Fruit fly (Drosophila melanogaster) whole organism, prepupa: ENCODE data around the gene COX7A.

Experiments used
- Blimp-1 ChIP-seq: fragments of 200-800 bp; sonication (Bioruptor generic); optimal IDR thresholded peaks from 3 replicates; lab custom pipeline; 2017; ENCODE audit warnings: missing biosample characterization, missing genetic modification characterization, mild to moderate bottlenecking, moderate library complexity, missing genetic modification reagents
- CG11294 ChIP-seq: fragments of 200-800 bp; sonication (Bioruptor generic); IDR thresholded peaks from 2 replicates; pipeline ENCODE4 v1.3.6; 2022; ENCODE audit warnings: missing biosample characterization, missing genetic modification characterization
- CG11762 ChIP-seq: fragments of 200-800 bp; sonication (Bioruptor generic); optimal IDR thresholded peaks from 3 replicates; lab custom pipeline; 2016; ENCODE audit warnings: missing biosample characterization, missing genetic modification characterization; ENCODE audit not compliant: insufficient read depth
- CG15336 ChIP-seq: fragments of 200-800 bp; sonication (Bioruptor generic); IDR thresholded peaks from 2 replicates; pipeline ENCODE4 v1.3.6; 2022; ENCODE audit warnings: missing biosample characterization, missing genetic modification characterization
- CG1621 ChIP-seq: fragments of 200-800 bp; sonication (Bioruptor generic); optimal IDR thresholded peaks from 3 replicates; lab custom pipeline; 2018; ENCODE audit warnings: missing biosample characterization, mild to moderate bottlenecking, missing genetic modification characterization
- CG32006 ChIP-seq: fragments of 200-800 bp; sonication (Bioruptor generic); optimal IDR thresholded peaks from 3 replicates; lab custom pipeline; 2017; ENCODE audit warnings: missing biosample characterization, mild to moderate bottlenecking, missing genetic modification characterization
- CG34406 ChIP-seq: fragments of 200-800 bp; sonication (Bioruptor generic); optimal IDR thresholded peaks from 3 replicates; lab custom pipeline; 2016; ENCODE audit warnings: missing biosample characterization, missing genetic modification characterization
- CG3919 ChIP-seq: fragments of 200-800 bp; sonication (Bioruptor generic); optimal IDR thresholded peaks from 3 replicates; lab custom pipeline; 2016; ENCODE audit warnings: missing biosample characterization, missing genetic modification characterization
- CG6163 ChIP-seq: fragments of 200-800 bp; sonication (Bioruptor generic); IDR thresholded peaks from 3 replicates; pipeline ENCODE4 v1.3.6; 2022; ENCODE audit warnings: missing biosample characterization, missing genetic modification characterization
- CG6276 ChIP-seq: fragments of 200-800 bp; sonication (Bioruptor generic); optimal IDR thresholded peaks from 2 replicates; lab custom pipeline; 2017; ENCODE audit warnings: missing biosample characterization, mild to moderate bottlenecking, missing genetic modification characterization
- CG6808 ChIP-seq: fragments of 200-800 bp; sonication (Bioruptor generic); optimal IDR thresholded peaks from 3 replicates; lab custom pipeline; 2017; ENCODE audit warnings: missing biosample characterization, missing genetic modification characterization, mild to moderate bottlenecking, moderate library complexity, missing genetic modification reagents
- CG8119 ChIP-seq: fragments of 200-800 bp; sonication (Bioruptor generic); IDR thresholded peaks from 3 replicates; pipeline ENCODE4 v1.3.6; 2022; ENCODE audit warnings: missing biosample characterization, missing genetic modification characterization
- CG8319 ChIP-seq: fragments of 200-800 bp; sonication (Bioruptor generic); optimal IDR thresholded peaks from 3 replicates; lab custom pipeline; 2016; ENCODE audit warnings: missing biosample characterization, missing genetic modification characterization
- CG8632 ChIP-seq: fragments of 200-800 bp; sonication (Bioruptor generic); optimal IDR thresholded peaks from 3 replicates; lab custom pipeline; 2016; ENCODE audit warnings: missing biosample characterization, missing genetic modification characterization
- Eip75B ChIP-seq: fragments of 200-800 bp; sonication (Bioruptor generic); optimal IDR thresholded peaks from 3 replicates; lab custom pipeline; 2016; ENCODE audit warnings: missing biosample characterization, missing genetic modification characterization
- Eip78C ChIP-seq: fragments of 200-800 bp; sonication (Bioruptor generic); peaks from one replicate; lab custom pipeline; 2016; ENCODE audit warnings: missing biosample characterization, missing genetic modification characterization
- Ets21C ChIP-seq: fragments of 200-800 bp; sonication (Bioruptor generic); optimal IDR thresholded peaks from 3 replicates; lab custom pipeline; 2016; ENCODE audit warnings: missing biosample characterization, missing genetic modification characterization
- Ets96B ChIP-seq: fragments of 200-800 bp; optimal IDR thresholded peaks from 2 replicates; lab custom pipeline; 2019; ENCODE audit warnings: missing biosample characterization, mild to moderate bottlenecking, missing genetic modification characterization, moderate library complexity
- Gug ChIP-seq: fragments of 200-800 bp; sonication (Bioruptor generic); IDR thresholded peaks from 2 replicates; pipeline ENCODE4 v1.3.6; 2022; ENCODE audit warnings: missing biosample characterization, missing genetic modification characterization
- Hr39 ChIP-seq: fragments of 200-800 bp; sonication (Bioruptor generic); optimal IDR thresholded peaks from 2 replicates; lab custom pipeline; 2016; ENCODE audit warnings: missing biosample characterization, missing genetic modification characterization
- Lpt ChIP-seq: fragments of 200-800 bp; sonication (Bioruptor generic); optimal IDR thresholded peaks from 3 replicates; lab custom pipeline; 2016; ENCODE audit warnings: missing biosample characterization, missing genetic modification characterization
- OdsH ChIP-seq: fragments of 200-800 bp; sonication (Bioruptor generic); optimal IDR thresholded peaks from 3 replicates; lab custom pipeline; 2016; ENCODE audit warnings: missing biosample characterization, missing genetic modification characterization
- cyc ChIP-seq: fragments of 200-800 bp; sonication (Bioruptor generic); optimal IDR thresholded peaks from 3 replicates; lab custom pipeline; 2016; ENCODE audit warnings: missing biosample characterization, missing genetic modification characterization
- dsx ChIP-seq: fragments of 200-800 bp; optimal IDR thresholded peaks from 3 replicates; lab custom pipeline; 2019; ENCODE audit warnings: missing biosample characterization, mild to moderate bottlenecking, missing genetic modification characterization, moderate library complexity; ENCODE audit not compliant: poor library complexity, severe bottlenecking
- eg ChIP-seq: fragments of 200-800 bp; sonication (Bioruptor generic); IDR thresholded peaks from 3 replicates; pipeline ENCODE4 v1.3.6; 2022; ENCODE audit warnings: missing biosample characterization, missing genetic modification characterization
- fd59A ChIP-seq: fragments of 200-800 bp; sonication (Bioruptor generic); optimal IDR thresholded peaks from 2 replicates; lab custom pipeline; 2017; ENCODE audit warnings: missing biosample characterization, mild to moderate bottlenecking, missing genetic modification characterization, missing genetic modification reagents
- fd85E ChIP-seq: fragments of 200-800 bp; sonication (Bioruptor generic); optimal IDR thresholded peaks from 3 replicates; lab custom pipeline; 2016; ENCODE audit warnings: missing biosample characterization, missing genetic modification characterization
- lz ChIP-seq: fragments of 200-800 bp; sonication (Bioruptor generic); optimal IDR thresholded peaks from 3 replicates; lab custom pipeline; 2016; ENCODE audit warnings: missing biosample characterization, missing genetic modification characterization
- salr ChIP-seq, 2 experiments: fragments of 200-800 bp; sonication (Bioruptor generic); optimal IDR thresholded peaks; 3 replicates each; lab custom pipeline; 2016 to 2018; ENCODE audit warnings: missing biosample characterization in 2 of 2, missing genetic modification characterization in 2 of 2, mild to moderate bottlenecking in 1 of 2
- ss ChIP-seq, 2 experiments: fragments of 200-800 bp; sonication (Bioruptor generic); optimal IDR thresholded peaks; 2 replicates in 1 of 2; 3 replicates in 1 of 2; lab custom pipeline; 2017 to 2018; ENCODE audit warnings: mild to moderate bottlenecking in 2 of 2, missing biosample characterization in 2 of 2, missing genetic modification characterization in 2 of 2, moderate library complexity in 1 of 2
- svp ChIP-seq: fragments of 200-800 bp; sonication (Bioruptor generic); peaks from one replicate; lab custom pipeline; 2016; ENCODE audit warnings: missing biosample characterization, missing genetic modification characterization

The COX7A gene

dm6 chr3R:8349449-8350115, 8.7 kb upstream of the COX7A start, which contains the start of gene Atg13 (continued):
- TF ChIP-seq fd59A (GFP tag; lab: Kevin White, UChicago): no peak
- no peak for TF ChIP-seq OdsH
- peak; percentile 94 for TF ChIP-seq CG6276 (GFP tag; lab: Kevin White, UChicago)
- TF ChIP-seq salr (GFP tag; optimal IDR thresholded peaks at IDR 0.05; lab: Kevin White, UChicago): peak; percentile 17 to 41
- TF ChIP-seq CG8119 (GFP tag; lab: Robert Waterston, UW): peak; percentile 89
- peak; percentile 26 for TF ChIP-seq Blimp-1
- TF ChIP-seq Gug (GFP tag; lab: Robert Waterston, UW): 0 out of 2 replicates have a peak, but pooled peaks have one; percentile 36
- no peak for TF ChIP-seq dsx (GFP tag; lab: Kevin White, UChicago)
- TF ChIP-seq Lpt (GFP tag; lab: Kevin White, UChicago): peak; percentile 60
- no peak for TF ChIP-seq CG34406 (GFP tag; lab: Kevin White, UChicago)
- TF ChIP-seq CG3919 (GFP tag; lab: Kevin White, UChicago): no peak
- TF ChIP-seq CG6163: peak; percentile 72
- TF ChIP-seq CG15336: peak; percentile 78
- no peak for TF ChIP-seq svp
- no peak for TF ChIP-seq Ets21C
- peak; percentile 25 for TF ChIP-seq CG11762 (GFP tag; lab: Kevin White, UChicago)
- no peak for TF ChIP-seq CG11294 (GFP tag; lab: Robert Waterston, UW)
- TF ChIP-seq Eip78C (GFP tag; lab: Kevin White, UChicago): peak; percentile 64
- TF ChIP-seq Hr39 (GFP tag; lab: Kevin White, UChicago): no peak
- TF ChIP-seq Ets96B (tag; lab: Kevin White, UChicago): peak; percentile 46
- TF ChIP-seq lz (GFP tag; lab: Kevin White, UChicago): peak; percentile 40

dm6 chr3R:8349106-8349448, 8.2 kb upstream of the COX7A start:
- TF ChIP-seq CG6163 (no peak), CG8319 (GFP tag; lab: Kevin White, UChicago) (peak; percentile 97)

dm6 chr3R:8347835-8348234, 7.0 kb upstream of the COX7A start:
- TF ChIP-seq CG6808 (GFP tag; lab: Kevin White, UChicago): no peak
- no peak for TF ChIP-seq eg
- TF ChIP-seq CG8632 (GFP tag; lab: Kevin White, UChicago): no peak
- TF ChIP-seq ss (GFP tag; optimal IDR thresholded peaks at IDR 0.05; lab: Kevin White, UChicago): no peak
- no peak for TF ChIP-seq CG34406 (GFP tag; lab: Kevin White, UChicago)
- TF ChIP-seq Eip75B: no peak
- no peak for TF ChIP-seq Lpt (GFP tag; lab: Kevin White, UChicago)
- no peak for TF ChIP-seq CG1621 (tag; lab: Kevin White, UChicago)
- no peak for TF ChIP-seq CG32006
- TF ChIP-seq fd85E: no peak
- TF ChIP-seq Ets21C: no peak
- TF ChIP-seq, all 60 proteins: peak for 0

dm6 chr3R:8347279-8347678, 6.4 kb upstream of the COX7A start, which contains the start of gene CG7352:
TSS of gene CG7352 (plus strand) at chr3R:8347579.
- TF ChIP-seq svp (no peak), Gug (GFP tag; lab: Robert Waterston, UW) (no peak), CG11294 (GFP tag; lab: Robert Waterston, UW) (no peak)

dm6 chr3R:8344174-8344573, 3.3 kb upstream of the COX7A start, which contains the start of gene DppIII:
TSS of gene DppIII (plus strand) at chr3R:8344400.
- TF ChIP-seq svp (no peak), cyc (GFP tag; lab: Kevin White, UChicago) (no peak), Blimp-1 (peak; percentile 82)
- TF ChIP-seq, all 60 proteins: peak for 1
